Worm (Caenorhabditis elegans): ENCODE measurements around the gene B0546.4.

DNA sequence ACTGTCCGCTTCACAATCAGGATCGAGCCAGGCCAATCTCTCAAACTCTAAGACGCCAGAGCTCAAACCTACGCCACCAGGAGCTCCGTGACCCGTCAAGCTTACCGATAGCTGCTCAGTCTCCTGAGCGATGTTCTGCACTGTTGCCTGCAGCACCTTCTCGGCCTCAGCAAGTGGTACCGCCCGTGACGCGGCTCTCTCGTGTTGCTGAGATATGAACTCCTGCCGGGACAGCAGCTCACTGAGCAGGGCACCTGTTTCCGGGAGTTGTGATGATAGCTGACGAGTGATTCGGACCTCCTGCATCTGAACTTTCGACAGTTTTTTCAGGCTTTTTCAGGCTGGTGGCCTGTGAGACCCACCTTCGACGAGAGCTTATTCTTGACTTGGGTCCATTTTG lies 14.1 kb upstream of the B0546.4 start:
- no peak for TF ChIP-seq hsf-1 (GFP tag; IDR thresholded peaks at IDR 0.05)
- no peak for TF ChIP-seq unc-62 (GFP tag; optimal IDR thresholded peaks at IDR 0.05)
- no peak for TF ChIP-seq ceh-100 (GFP tag; IDR thresholded peaks at IDR 0.05)
- no peak for TF ChIP-seq F37B4.10 (GFP tag; IDR thresholded peaks at IDR 0.05)
- TF ChIP-seq B0336.3 (GFP tag; IDR thresholded peaks at IDR 0.05), result no peak

Measured in whole organism, young adult.